ENCODE assay signal across 5 worm cellular contexts in genomic region chrV:10944903-10945302, ce11.
A peak's percentile ranks its signal among the peaks of the same experiment; 100 is the strongest.
TF ChIP-seq lines count a peak whose summit lies in the region.

No protein-coding gene starts in this region.

TF ChIP-seq in whole organism, L1 larva, 84 proteins besides CTCF, POLR2A, EP300 and RAD21:
- TF ChIP-seq tlp-1 (tag; optimal IDR thresholded peaks at IDR 0.05; lab: Kevin White, UChicago) (no peak), fkh-10 (GFP tag; optimal IDR thresholded peaks at IDR 0.05; lab: Kevin White, UChicago) (peak; percentile 82), lin-14 (GFP tag; optimal IDR thresholded peaks at IDR 0.05; lab: Kevin White, UChicago) (peak; percentile 57), tbx-2 (tag; optimal IDR thresholded peaks at IDR 0.05; lab: Kevin White, UChicago) (no peak), lsy-2 (tag; optimal IDR thresholded peaks at IDR 0.05; lab: Kevin White, UChicago) (peak in 1 of 2 experiments; percentile 24), ces-1 (GFP tag; optimal IDR thresholded peaks at IDR 0.05; lab: Kevin White, UChicago) (peak; percentile 5)
TF ChIP-seq in whole organism, L1 larva: peak in this region for 4.

TF ChIP-seq in whole organism, L3 larva, 47 proteins besides CTCF, POLR2A, EP300 and RAD21:
- TF ChIP-seq ceh-28 (tag; optimal IDR thresholded peaks at IDR 0.05; lab: Kevin White, UChicago) (no peak), lin-15B (tag; optimal IDR thresholded peaks at IDR 0.05; lab: Kevin White, UChicago) (no peak), lin-39 (tag; optimal IDR thresholded peaks at IDR 0.05; lab: Kevin White, UChicago) (no peak), fkh-10 (GFP tag; optimal IDR thresholded peaks at IDR 0.05; lab: Kevin White, UChicago) (peak; percentile 74), fos-1 (tag; optimal IDR thresholded peaks at IDR 0.05; lab: Kevin White, UChicago) (no peak)

TF ChIP-seq in whole organism, L4 larva, 104 proteins besides CTCF, POLR2A, EP300 and RAD21:
- TF ChIP-seq unc-130 (GFP tag; optimal IDR thresholded peaks at IDR 0.05; lab: Kevin White, UChicago) (no peak), dmd-8 (GFP tag; IDR thresholded peaks at IDR 0.05; lab: Robert Waterston, UW) (no peak), pha-4 (GFP tag; IDR thresholded peaks at IDR 0.05; lab: Robert Waterston, UW) (no peak), pha-4 (tag; optimal IDR thresholded peaks at IDR 0.05; lab: Kevin White, UChicago) (no peak), lsy-2 (tag; optimal IDR thresholded peaks at IDR 0.05; lab: Kevin White, UChicago) (peak in 1 of 2 experiments; percentile 9), zip-2 (tag; optimal IDR thresholded peaks at IDR 0.05; lab: Kevin White, UChicago) (no peak), ceh-44 (GFP tag; IDR thresholded peaks at IDR 0.05; lab: Robert Waterston, UW) (no peak), pqm-1 (tag; optimal IDR thresholded peaks at IDR 0.05; lab: Kevin White, UChicago) (no peak), Y48G9A.11 (GFP tag; IDR thresholded peaks at IDR 0.05; lab: Robert Waterston, UW) (no peak), daf-16 (GFP tag; optimal IDR thresholded peaks at IDR 0.05; lab: Kevin White, UChicago) (no peak), daf-16 (tag; optimal IDR thresholded peaks at IDR 0.05; lab: Kevin White, UChicago) (no peak), fkh-10 (GFP tag; optimal IDR thresholded peaks at IDR 0.05; lab: Kevin White, UChicago) (peak; percentile 70), nhr-6 (tag; optimal IDR thresholded peaks at IDR 0.05; lab: Kevin White, UChicago) (no peak), nhr-48 (tag; optimal IDR thresholded peaks at IDR 0.05; lab: Kevin White, UChicago) (no peak), skn-1 (tag; optimal IDR thresholded peaks at IDR 0.05; lab: Kevin White, UChicago) (no peak), gei-8 (GFP tag; optimal IDR thresholded peaks at IDR 0.05; lab: Kevin White, UChicago) (no peak), duxl-1 (tag; optimal IDR thresholded peaks at IDR 0.05; lab: Kevin White, UChicago; ENCODE audit: poor library complexity) (no peak), ces-1 (GFP tag; optimal IDR thresholded peaks at IDR 0.05; lab: Kevin White, UChicago) (peak; percentile 32)

TF ChIP-seq in whole organism, late embryonic, 69 proteins besides CTCF, POLR2A, EP300 and RAD21:
- TF ChIP-seq hlh-8 (tag; optimal IDR thresholded peaks at IDR 0.05; lab: Kevin White, UChicago), result no peak
- no peak for TF ChIP-seq nfya-1 (tag; optimal IDR thresholded peaks at IDR 0.05; lab: Kevin White, UChicago)
- no peak for TF ChIP-seq tbx-2 (tag; optimal IDR thresholded peaks at IDR 0.05; lab: Kevin White, UChicago)
- no peak for TF ChIP-seq rnt-1 (tag; optimal IDR thresholded peaks at IDR 0.05; lab: Kevin White, UChicago)
- peak; percentile 57 for TF ChIP-seq unc-42 (tag; optimal IDR thresholded peaks at IDR 0.05; lab: Kevin White, UChicago)
- no peak for TF ChIP-seq nhr-11 (tag; optimal IDR thresholded peaks at IDR 0.05; lab: Kevin White, UChicago)

TF ChIP-seq in whole organism, mixed stage, embryonic, 35 proteins besides CTCF, POLR2A, EP300 and RAD21:
- TF ChIP-seq ces-1 (GFP tag; optimal IDR thresholded peaks at IDR 0.05; lab: Kevin White, UChicago) (peak; percentile 28), unc-120 (tag; optimal IDR thresholded peaks at IDR 0.05; lab: Kevin White, UChicago; ENCODE audit: poor library complexity, severe bottlenecking) (no peak)

Comparison
In these comparisons a context has a peak if more than half of its experiments do, and no peak if none do; other contexts are left out.
1. Of the 29 proteins assayed by ChIP-seq in both whole organism, L4 larva and whole organism, L1 larva: peak only in whole organism, L4 larva: none; only in whole organism, L1 larva: none; in both: ces-1 and fkh-10; in neither: 26; mixed calls (peak in some experiments, not most) for 1.